Fruit fly (Drosophila melanogaster): ENCODE results near the gene CG17672.

CG17672 gene

DNA sequence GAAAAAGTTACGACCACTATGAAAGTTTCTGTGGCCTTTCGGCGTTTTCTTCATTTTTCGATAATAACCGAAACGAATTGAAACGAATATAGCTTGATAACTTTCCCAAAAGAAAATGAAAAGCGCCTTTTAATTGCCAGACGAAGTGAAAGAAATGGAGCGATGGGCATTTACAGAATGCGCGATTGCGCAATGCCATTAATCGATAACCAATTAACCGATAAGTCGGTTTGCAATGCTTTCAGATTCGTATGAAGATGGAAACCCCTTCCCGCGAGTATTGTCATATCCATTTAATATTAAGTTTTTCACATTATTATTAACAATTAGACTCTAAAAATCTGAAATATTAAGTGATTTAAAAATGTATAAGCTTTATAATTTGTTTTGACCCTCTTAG lies 1.4 kb upstream of the CG17672 start:
- TF ChIP-seq Bgb (GFP tag; IDR thresholded peaks at IDR 0.05; ENCODE audit: partially characterized antibody) (0 out of 2 replicates have a peak, but pooled peaks have one; percentile 16), HLH4C (GFP tag; IDR thresholded peaks at IDR 0.05; ENCODE audit: partially characterized antibody) (0 out of 3 replicates have a peak, but pooled peaks have one; percentile 10), esg (GFP tag; conservative IDR thresholded peaks at IDR 0.05) (no peak), HHEX (GFP tag; optimal IDR thresholded peaks at IDR 0.05) (no peak), Aef1 (GFP tag; IDR thresholded peaks at IDR 0.05) (no peak), Pdp1 (GFP tag; optimal IDR thresholded peaks at IDR 0.05) (peak in 1 of 2 experiments; percentile 69), CG2116 (GFP tag; optimal IDR thresholded peaks at IDR 0.05) (peak; percentile 68), stwl (tag; optimal IDR thresholded peaks at IDR 0.05) (peak; percentile 67), Dref (GFP tag; IDR thresholded peaks at IDR 0.05) (peak; percentile 41), kni (GFP tag; optimal IDR thresholded peaks at IDR 0.05) (peak; percentile 15), CG2202 (tag; optimal IDR thresholded peaks at IDR 0.05) (no peak), Bdp1 (GFP tag; optimal IDR thresholded peaks at IDR 0.05) (no peak), BEAF-32 (GFP tag; optimal IDR thresholded peaks at IDR 0.05) (peak; percentile 28), otp (GFP tag; IDR thresholded peaks at IDR 0.05) (no peak), Dll (GFP tag; IDR thresholded peaks at IDR 0.05; ENCODE audit: partially characterized antibody) (0 out of 4 replicates have a peak, but pooled peaks have one; percentile 36), CG2120 (GFP tag; optimal IDR thresholded peaks at IDR 0.05) (no peak), CG13287 (GFP tag; IDR thresholded peaks at IDR 0.05; ENCODE audit: partially characterized antibody) (0 out of 2 replicates have a peak, but pooled peaks have one; percentile 14), CG31224 (GFP tag; IDR thresholded peaks at IDR 0.05) (no peak), Sry-δ (GFP tag; optimal IDR thresholded peaks at IDR 0.05) (peak; percentile 43), run (tag; optimal IDR thresholded peaks at IDR 0.05) (no peak)

DNA sequence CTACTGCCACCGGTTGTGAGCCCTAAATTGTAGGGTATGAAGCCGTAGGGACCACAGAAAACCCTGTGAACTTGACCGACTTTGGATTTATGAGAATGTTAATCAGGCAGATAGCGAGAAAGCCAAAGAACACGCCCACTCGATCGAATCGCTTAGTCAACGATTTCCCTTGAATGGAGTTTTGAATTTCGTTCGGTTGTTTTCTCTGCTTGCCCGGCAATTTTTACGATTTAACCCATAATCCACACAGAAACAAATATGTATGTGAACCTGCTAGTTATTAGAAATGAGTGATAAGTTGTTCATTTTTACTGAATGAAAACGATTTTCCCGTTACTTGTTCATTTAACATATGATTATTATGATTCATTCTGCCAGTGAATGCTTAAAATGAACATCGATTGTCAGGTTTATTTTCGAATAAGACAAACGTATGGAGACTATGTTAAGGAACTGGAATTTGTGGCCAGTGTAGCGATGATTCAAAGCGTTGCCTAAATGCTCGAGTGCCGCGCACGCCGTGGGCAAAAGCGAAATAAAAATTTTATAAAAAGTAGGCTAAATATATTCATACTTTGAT lies 1.4 kb downstream of the CG17672 start:
- TF ChIP-seq sob (GFP tag; IDR thresholded peaks at IDR 0.05) (peak; percentile 18; the same call in 1 of the 2 replicates), sd (tag; optimal IDR thresholded peaks at IDR 0.05) (peak; percentile 20), CG31388 (GFP tag; optimal IDR thresholded peaks at IDR 0.05) (no peak), CG1603 (tag; optimal IDR thresholded peaks at IDR 0.05) (peak; percentile 37), so (GFP tag; IDR thresholded peaks at IDR 0.05) (0 out of 3 replicates have a peak, but pooled peaks have one; percentile 17), CG7556 (GFP tag; optimal IDR thresholded peaks at IDR 0.05) (peak; percentile 16), CG8924 (tag; optimal IDR thresholded peaks at IDR 0.05) (peak; percentile 22), bsh (GFP tag; optimal IDR thresholded peaks at IDR 0.05) (peak in 1 of 2 experiments; percentile 43), CG4282 (GFP tag; optimal IDR thresholded peaks at IDR 0.05) (no peak), CG4424 (GFP tag; optimal IDR thresholded peaks at IDR 0.05) (no peak), pros (GFP tag; optimal IDR thresholded peaks at IDR 0.05) (no peak), pan (optimal IDR thresholded peaks at IDR 0.05) (no peak), pan (GFP tag; optimal IDR thresholded peaks at IDR 0.05 in 1 of 2, IDR thresholded peaks at IDR 0.05 in 1 of 2) (peak in 1 of 2 experiments; percentile 53), tgo (GFP tag; IDR thresholded peaks at IDR 0.05) (0 out of 3 replicates have a peak, but pooled peaks have one; percentile 20), fd96Cb (tag; optimal IDR thresholded peaks at IDR 0.05) (peak; percentile 6), gem (tag; optimal IDR thresholded peaks at IDR 0.05) (peak; percentile 53), Ets65A (GFP tag) (peak; percentile 79), Hr51 (GFP tag; optimal IDR thresholded peaks at IDR 0.05) (peak in 1 of 2 experiments; percentile 58), CG18262 (tag; optimal IDR thresholded peaks at IDR 0.05) (peak; percentile 25), abd-A (tag; optimal IDR thresholded peaks at IDR 0.05) (peak; percentile 37), odd (GFP tag; optimal IDR thresholded peaks at IDR 0.05) (no peak), Camta (GFP tag; optimal IDR thresholded peaks at IDR 0.05) (no peak), slbo (GFP tag; IDR thresholded peaks at IDR 0.05) (peak; percentile 22; the same call in 1 of the 2 replicates), Pdp1 (GFP tag; optimal IDR thresholded peaks at IDR 0.05) (peak in 1 of 2 experiments; percentile 16), CG2678 (tag; optimal IDR thresholded peaks at IDR 0.05) (peak; percentile 44), C15 (GFP tag; IDR thresholded peaks at IDR 0.05) (no peak), CG14710 (tag; optimal IDR thresholded peaks at IDR 0.05) (no peak), Oaz (GFP tag; IDR thresholded peaks at IDR 0.05) (0 out of 2 replicates have a peak, but pooled peaks have one; percentile 26), dysf (GFP tag; IDR thresholded peaks at IDR 0.05) (peak; percentile 58; the same call in 1 of the 3 replicates)

Measured in whole organism, embryonic.